Fruit fly (Drosophila melanogaster) whole organism, embryonic: Measurements from ENCODE around the gene mRpL16.

Source experiments
- ATbp ChIP-seq: fragments of 200-800 bp; sonication (Bioruptor generic); optimal IDR thresholded peaks from 2 replicates; lab custom pipeline; 2017; ENCODE audit warnings: missing biosample characterization, mild to moderate bottlenecking, missing genetic modification characterization, missing genetic modification reagents
- Blimp-1 ChIP-seq: fragments of 200-800 bp; sonication (Bioruptor generic); optimal IDR thresholded peaks from 3 replicates; lab custom pipeline; 2018; ENCODE audit warnings: missing biosample characterization, missing genetic modification characterization, mild to moderate bottlenecking, moderate library complexity, missing genetic modification reagents
- BtbVII ChIP-seq: fragments of 200-800 bp; sonication (Bioruptor generic); optimal IDR thresholded peaks from 3 replicates; lab custom pipeline; 2017; ENCODE audit warnings: missing biosample characterization, mild to moderate bottlenecking, missing genetic modification characterization
- CG11696 ChIP-seq: fragments of 200-800 bp; sonication (Bioruptor generic); IDR thresholded peaks from 2 replicates; pipeline ENCODE4 v1.3.6; 2022; ENCODE audit warnings: missing biosample characterization, missing genetic modification characterization
- CG11723 ChIP-seq: fragments of 200-800 bp; sonication (Bioruptor generic); optimal IDR thresholded peaks from 2 replicates; lab custom pipeline; 2017; ENCODE audit warnings: missing biosample characterization, mild to moderate bottlenecking, missing genetic modification characterization
- CG12219 ChIP-seq: fragments of 200-800 bp; sonication (Bioruptor generic); optimal IDR thresholded peaks from 3 replicates; lab custom pipeline; 2018; ENCODE audit warnings: missing biosample characterization, mild to moderate bottlenecking, missing genetic modification characterization
- CG12659 ChIP-seq: fragments of 200-800 bp; sonication (Bioruptor generic); optimal IDR thresholded peaks from 3 replicates; lab custom pipeline; 2017; ENCODE audit warnings: mild to moderate bottlenecking, missing biosample characterization, missing genetic modification reagents, missing genetic modification characterization
- CG14710 ChIP-seq: fragments of 200-800 bp; sonication (Bioruptor generic); optimal IDR thresholded peaks from 3 replicates; lab custom pipeline; 2019; ENCODE audit warnings: missing biosample characterization, mild to moderate bottlenecking, missing genetic modification characterization, moderate library complexity
- CG15479 ChIP-seq: fragments of 200-800 bp; sonication (Bioruptor generic); optimal IDR thresholded peaks from 3 replicates; lab custom pipeline; 2019; ENCODE audit warnings: missing biosample characterization, mild to moderate bottlenecking, missing genetic modification characterization, moderate library complexity
- CG18011 ChIP-seq: fragments of 200-800 bp; sonication (Bioruptor generic); optimal IDR thresholded peaks from 2 replicates; lab custom pipeline; 2017; ENCODE audit warnings: missing biosample characterization, missing genetic modification characterization, mild to moderate bottlenecking, moderate library complexity, missing genotype
- CG18262 ChIP-seq: fragments of 200-800 bp; optimal IDR thresholded peaks from 3 replicates; lab custom pipeline; 2019; ENCODE audit warnings: missing biosample characterization, mild to moderate bottlenecking, missing genetic modification characterization, moderate library complexity
- CG2120 ChIP-seq: fragments of 200-800 bp; sonication (Bioruptor generic); optimal IDR thresholded peaks from 3 replicates; lab custom pipeline; 2016; ENCODE audit warnings: missing biosample characterization, missing genetic modification characterization
- CG31388 ChIP-seq: fragments of 200-800 bp; sonication (Bioruptor generic); optimal IDR thresholded peaks from 2 replicates; lab custom pipeline; 2016; ENCODE audit warnings: missing biosample characterization, missing genetic modification characterization
- CG32772 ChIP-seq: fragments of 200-800 bp; sonication (Bioruptor generic); IDR thresholded peaks from 2 replicates; pipeline ENCODE4 v1.3.6; 2022; ENCODE audit warnings: missing biosample characterization, missing genetic modification characterization
- CG3847 ChIP-seq: fragments of 200-800 bp; sonication (Bioruptor generic); IDR thresholded peaks from 2 replicates; pipeline ENCODE4 v1.3.6; 2022; ENCODE audit warnings: missing biosample characterization, missing genetic modification characterization
- CG3995 ChIP-seq: fragments of 200-800 bp; sonication (Bioruptor generic); optimal IDR thresholded peaks from 3 replicates; lab custom pipeline; 2016; ENCODE audit warnings: missing biosample characterization, missing genetic modification characterization
- CG4282 ChIP-seq: fragments of 200-800 bp; sonication (Bioruptor generic); optimal IDR thresholded peaks from 2 replicates; lab custom pipeline; 2016; ENCODE audit warnings: missing biosample characterization, missing genetic modification characterization
- CG8478 ChIP-seq: fragments of >200 bp; optimal IDR thresholded peaks from 2 replicates; lab custom pipeline; 2018
- CHES-1-like ChIP-seq: fragments of 200-800 bp; sonication (Bioruptor generic); optimal IDR thresholded peaks from 2 replicates; lab custom pipeline; 2016; ENCODE audit warnings: missing biosample characterization, missing genetic modification characterization
- CoRest ChIP-seq: fragments of 200-800 bp; sonication (Bioruptor generic); optimal IDR thresholded peaks from 3 replicates; lab custom pipeline; 2018; ENCODE audit warnings: missing biosample characterization, mild to moderate bottlenecking, missing genetic modification characterization, moderate library complexity
- D19A ChIP-seq: fragments of 200-800 bp; optimal IDR thresholded peaks from 3 replicates; lab custom pipeline; 2019; ENCODE audit warnings: missing biosample characterization, mild to moderate bottlenecking, missing genetic modification characterization, moderate library complexity
- Dref ChIP-seq: fragments of 200-800 bp; sonication (Bioruptor generic); IDR thresholded peaks from 2 replicates; pipeline ENCODE4 v1.3.6; 2022; ENCODE audit warnings: missing biosample characterization, missing genetic modification characterization
- Drgx ChIP-seq: fragments of 200-800 bp; sonication (Bioruptor generic); IDR thresholded peaks from 2 replicates; pipeline ENCODE4 v1.3.6; 2022; ENCODE audit warnings: missing biosample characterization, missing genetic modification characterization
- E2f1 ChIP-seq: fragments of 200-800 bp; sonication (Bioruptor generic); IDR thresholded peaks from 2 replicates; pipeline ENCODE4 v1.3.6; 2022; ENCODE audit warnings: missing biosample characterization, missing genetic modification characterization
- Eip74EF ChIP-seq, 2 experiments: fragments of 200-800 bp in 1 of 2; fragments of >200 bp in 1 of 2; sonication (Bioruptor generic) in 1 of 2; optimal IDR thresholded peaks; 2 replicates each; lab custom pipeline; 2017 to 2019; ENCODE audit warnings: missing biosample characterization in 2 of 2, missing genetic modification characterization in 2 of 2, mild to moderate bottlenecking in 1 of 2, moderate library complexity in 1 of 2
- Fer3 ChIP-seq: fragments of 200-800 bp; sonication (Bioruptor generic); optimal IDR thresholded peaks from 2 replicates; lab custom pipeline; 2018; ENCODE audit warnings: missing biosample characterization, mild to moderate bottlenecking, missing genetic modification characterization, moderate library complexity
- Hey ChIP-seq: fragments of 200-800 bp; sonication (Bioruptor generic); optimal IDR thresholded peaks from 3 replicates; lab custom pipeline; 2018; ENCODE audit warnings: missing biosample characterization, mild to moderate bottlenecking, missing genetic modification characterization
- Hr78 ChIP-seq, 2 experiments: fragments of 200-800 bp in 1 of 2; fragments of >200 bp in 1 of 2; sonication (Bioruptor generic) in 1 of 2; optimal IDR thresholded peaks; 2 replicates each; lab custom pipeline; 2017 to 2019; ENCODE audit warnings: missing biosample characterization in 2 of 2, missing genetic modification characterization in 2 of 2, mild to moderate bottlenecking in 1 of 2, moderate library complexity in 1 of 2
- Taf1 ChIP-seq: fragments of 200-800 bp; sonication (Bioruptor generic); IDR thresholded peaks from 2 replicates; pipeline ENCODE4 v1.3.6; 2022; ENCODE audit warnings: missing biosample characterization, missing genetic modification characterization
- ab ChIP-seq: fragments of 200-800 bp; sonication (Bioruptor generic); optimal IDR thresholded peaks from 2 replicates; lab custom pipeline; 2016; ENCODE audit warnings: missing biosample characterization, missing genetic modification characterization
- ase ChIP-seq: fragments of 200-800 bp; sonication (Bioruptor generic); IDR thresholded peaks from 3 replicates; pipeline ENCODE4 v1.3.6; 2022; ENCODE audit warnings: missing biosample characterization, missing genetic modification characterization
- ash1 ChIP-seq: fragments of 200-800 bp; sonication (Bioruptor generic); optimal IDR thresholded peaks from 2 replicates; lab custom pipeline; 2018; ENCODE audit warnings: missing biosample characterization, mild to moderate bottlenecking, missing genetic modification characterization
- corto ChIP-seq: fragments of 200-800 bp; sonication (Bioruptor generic); optimal IDR thresholded peaks from 2 replicates; lab custom pipeline; 2016; ENCODE audit warnings: missing biosample characterization, mild to moderate bottlenecking, missing genetic modification characterization, moderate library complexity
- dmrt11E ChIP-seq: fragments of 200-800 bp; sonication (Bioruptor generic); optimal IDR thresholded peaks from 3 replicates; lab custom pipeline; 2018; ENCODE audit warnings: missing biosample characterization, mild to moderate bottlenecking, missing genetic modification characterization, moderate library complexity
- dpn ChIP-seq, 2 experiments: fragments of 200-800 bp; sonication (Bioruptor generic); optimal IDR thresholded peaks; 3 replicates each; lab custom pipeline; 2016; ENCODE audit warnings: missing biosample characterization in 2 of 2, missing genetic modification characterization in 2 of 2
- en ChIP-seq: fragments of 200-800 bp; sonication (Bioruptor generic); optimal IDR thresholded peaks from 2 replicates; lab custom pipeline; 2016; ENCODE audit warnings: missing biosample characterization, missing genetic modification characterization
- eve ChIP-seq, 2 experiments: fragments of >200 bp; optimal IDR thresholded peaks; 2 replicates each; lab custom pipeline; 2017; ENCODE audit warnings: missing biosample characterization in 2 of 2, missing genetic modification characterization in 2 of 2
- ftz-f1 ChIP-seq: fragments of 200-800 bp; sonication (Bioruptor generic); optimal IDR thresholded peaks from 2 replicates; lab custom pipeline; 2016; ENCODE audit warnings: missing biosample characterization, missing genetic modification characterization
- h ChIP-seq: fragments of >200 bp; optimal IDR thresholded peaks from 2 replicates; lab custom pipeline; 2017
- ind ChIP-seq: fragments of 200-800 bp; sonication (Bioruptor generic); optimal IDR thresholded peaks from 3 replicates; lab custom pipeline; 2016; ENCODE audit warnings: missing biosample characterization, missing genetic modification characterization
- lola ChIP-seq, 3 experiments: fragments of >200 bp in 2 of 3; fragments of 200-800 bp in 1 of 3; sonication (Bioruptor generic) in 1 of 3; optimal IDR thresholded peaks; 2 replicates each; lab custom pipeline; 2017 to 2019; ENCODE audit warnings: missing biosample characterization in 3 of 3, missing genetic modification characterization in 3 of 3, mild to moderate bottlenecking in 1 of 3, moderate library complexity in 1 of 3
- luna ChIP-seq: fragments of 200-800 bp; sonication (Bioruptor generic); optimal IDR thresholded peaks from 2 replicates; lab custom pipeline; 2016; ENCODE audit warnings: missing biosample characterization, missing genetic modification characterization
- nerfin-2 ChIP-seq: fragments of 200-800 bp; sonication (Bioruptor generic); IDR thresholded peaks from 2 replicates; pipeline ENCODE4 v1.3.6; 2022; ENCODE audit warnings: missing biosample characterization, missing genetic modification characterization; ENCODE audit not compliant: partially characterized antibody
- nom ChIP-seq: fragments of 200-800 bp; sonication (Bioruptor generic); optimal IDR thresholded peaks from 2 replicates; lab custom pipeline; 2017; ENCODE audit warnings: missing biosample characterization, missing genetic modification characterization, mild to moderate bottlenecking, moderate library complexity, missing genetic modification reagents
- otp ChIP-seq: fragments of 200-800 bp; sonication (Bioruptor generic); IDR thresholded peaks from 3 replicates; pipeline ENCODE4, ENCODE4 v1.3.6; 2022; ENCODE audit warnings: missing biosample characterization, missing genetic modification characterization
- peb ChIP-seq: fragments of 200-800 bp; sonication (Bioruptor generic); IDR thresholded peaks from 2 replicates; pipeline ENCODE4 v1.3.6; 2022; ENCODE audit warnings: missing biosample characterization, missing genetic modification characterization
- sc ChIP-seq, 3 experiments: fragments of >200 bp in 2 of 3; fragments of 200-800 bp in 1 of 3; sonication (Bioruptor generic) in 1 of 3; optimal IDR thresholded peaks; 2 replicates in 2 of 3; 3 replicates in 1 of 3; lab custom pipeline; 2017; ENCODE audit warnings: mild to moderate bottlenecking in 1 of 3, missing biosample characterization in 1 of 3, missing genetic modification characterization in 1 of 3, missing genetic modification reagents in 1 of 3
- slp2 ChIP-seq: fragments of 200-800 bp; sonication (Bioruptor generic); optimal IDR thresholded peaks from 2 replicates; lab custom pipeline; 2016; ENCODE audit warnings: missing biosample characterization, missing genetic modification characterization
- so ChIP-seq: fragments of 200-800 bp; sonication (Bioruptor generic); IDR thresholded peaks from 3 replicates; pipeline ENCODE4 v1.3.6; 2022; ENCODE audit warnings: missing biosample characterization, missing genetic modification characterization
- wdn ChIP-seq: fragments of 200-800 bp; sonication (Bioruptor generic); IDR thresholded peaks from 2 replicates; pipeline ENCODE4 v1.3.6; 2022; ENCODE audit warnings: missing biosample characterization, missing genetic modification characterization

The mRpL16 gene

dm6 chrX:1858867-1859266 is 31.2 kb upstream of the mRpL16 start, which contains the start of gene Lamtor5 (continued):
- TF ChIP-seq nom (peak; percentile 28), lola (GFP tag; optimal IDR thresholded peaks at IDR 0.05; lab: Kevin White, UChicago) (peak in 1 of 3 experiments; percentile 21), CG11723 (GFP tag; lab: Kevin White, UChicago) (no peak), CG3847 (GFP tag; lab: Robert Waterston, UW) (no peak), CG18011 (peak; percentile 40), otp (GFP tag; lab: Robert Waterston, UW) (no peak), D19A (tag; lab: Kevin White, UChicago) (peak; percentile 55), Drgx (GFP tag; lab: Robert Waterston, UW) (peak; percentile 19; the same call in 1 of the 2 replicates), sc (optimal IDR thresholded peaks at IDR 0.05; lab: Kevin White, UChicago) (no peak), sc (GFP tag; optimal IDR thresholded peaks at IDR 0.05; lab: Kevin White, UChicago) (no peak), CG8478 (lab: Kevin White, UChicago) (no peak), peb (GFP tag; lab: Robert Waterston, UW) (no peak), CG4282 (GFP tag; lab: Kevin White, UChicago) (peak; percentile 68), Hr78 (GFP tag; optimal IDR thresholded peaks at IDR 0.05; lab: Kevin White, UChicago) (no peak), so (GFP tag; lab: Robert Waterston, UW) (peak; percentile 34; the same call in 1 of the 3 replicates), corto (GFP tag; lab: Kevin White, UChicago) (no peak), CG31388 (no peak), luna (GFP tag; lab: Kevin White, UChicago) (no peak), CoRest (tag; lab: Kevin White, UChicago) (peak; percentile 31), CG12219 (GFP tag; lab: Kevin White, UChicago) (no peak), h (lab: Kevin White, UChicago) (no peak), CG18262 (tag; lab: Kevin White, UChicago) (peak; percentile 32), dpn (GFP tag; optimal IDR thresholded peaks at IDR 0.05; lab: Kevin White, UChicago) (peak; percentile 38 to 44), CG3995 (no peak), Dref (no peak), CG11696 (no peak; the same call in 1 of the 2 replicates), Blimp-1 (GFP tag; lab: Kevin White, UChicago) (peak; percentile 20), slp2 (GFP tag; lab: Kevin White, UChicago) (peak; percentile 29), ATbp (GFP tag; lab: Kevin White, UChicago) (peak; percentile 3), Hey (no peak), dmrt11E (no peak), Fer3 (tag; lab: Kevin White, UChicago) (peak; percentile 45), CG14710 (tag; lab: Kevin White, UChicago) (peak; percentile 12), CG12659 (GFP tag; lab: Kevin White, UChicago) (peak; percentile 61), E2f1 (GFP tag; lab: Robert Waterston, UW) (no peak), ftz-f1 (GFP tag; lab: Kevin White, UChicago) (no peak), CG2120 (GFP tag; lab: Kevin White, UChicago) (peak; percentile 71), Taf1 (GFP tag; lab: Robert Waterston, UW) (0 out of 2 replicates have a peak, but pooled peaks have one; percentile 29), BtbVII (GFP tag; lab: Kevin White, UChicago) (peak; percentile 53), nerfin-2 (GFP tag; lab: Robert Waterston, UW) (peak; percentile 23; the same call in 1 of the 2 replicates), ase (GFP tag; lab: Robert Waterston, UW) (no peak), wdn (GFP tag; lab: Robert Waterston, UW) (no peak), ash1 (GFP tag; lab: Kevin White, UChicago) (no peak), eve (GFP tag; optimal IDR thresholded peaks at IDR 0.05; lab: Kevin White, UChicago) (no peak), CHES-1-like (GFP tag; lab: Kevin White, UChicago) (peak; percentile 29), ab (GFP tag; lab: Kevin White, UChicago) (no peak), Eip74EF (GFP tag; optimal IDR thresholded peaks at IDR 0.05; lab: Kevin White, UChicago) (no peak), ind (peak; percentile 23), en (GFP tag; lab: Kevin White, UChicago) (no peak), CG15479 (GFP tag; lab: Kevin White, UChicago) (no peak), CG32772 (GFP tag; lab: Robert Waterston, UW) (peak; percentile 44; the same call in 1 of the 2 replicates)
